Worm (Caenorhabditis elegans) whole organism, early embryonic: ENCODE measurements around the gene Y45G5AM.9.

ENCODE experiments used
- B0310.2 ChIP-seq: sonication (generic microtip); optimal IDR thresholded peaks from 2 replicates; lab custom pipeline; 2016; ENCODE audit warnings: mild to moderate bottlenecking, missing genetic modification characterization, missing compliant biosample characterization
- F13C5.2 ChIP-seq: sonication (generic microtip); optimal IDR thresholded peaks from 2 replicates; lab custom pipeline; 2017; ENCODE audit warnings: mild to moderate bottlenecking, missing genetic modification characterization, inconsistent platforms, missing compliant biosample characterization
- ama-1 ChIP-seq: fragments of 150-350 bp; optimal IDR thresholded peaks from 2 replicates; lab custom pipeline; 2014
- ceh-13 ChIP-seq: fragments of 200-800 bp; sonication (Bioruptor generic); optimal IDR thresholded peaks from 2 replicates; lab custom pipeline; 2018; ENCODE audit warnings: mild to moderate bottlenecking, missing genetic modification characterization, missing compliant biosample characterization
- ceh-36 ChIP-seq: sonication (generic microtip); optimal IDR thresholded peaks from 2 replicates; lab custom pipeline; 2016; ENCODE audit warnings: missing genetic modification characterization, inconsistent platforms, missing compliant biosample characterization
- flt-1 ChIP-seq: fragments of 200-800 bp; sonication (Bioruptor generic); IDR thresholded peaks from 2 replicates; pipeline ENCODE4 v1.3.6; 2022; ENCODE audit warnings: missing genetic modification characterization, missing compliant biosample characterization
- hmbx-1 ChIP-seq: sonication (generic microtip); optimal IDR thresholded peaks from 2 replicates; lab custom pipeline; 2016; ENCODE audit warnings: mild to moderate bottlenecking, missing genetic modification characterization, missing compliant biosample characterization
- hmg-4 ChIP-seq: fragments of 200-800 bp; sonication (Bioruptor generic); optimal IDR thresholded peaks from 2 replicates; lab custom pipeline; 2018; ENCODE audit warnings: mild to moderate bottlenecking, missing genetic modification characterization, missing compliant biosample characterization
- hnd-1 ChIP-seq: sonication (generic microtip); optimal IDR thresholded peaks from 2 replicates; lab custom pipeline; 2016; ENCODE audit warnings: missing genetic modification characterization, missing compliant biosample characterization
- pes-1 ChIP-seq: fragments of 200-800 bp; sonication (Bioruptor generic); IDR thresholded peaks from 2 replicates; pipeline ENCODE4 v1.3.6; 2022; ENCODE audit warnings: missing genetic modification reagents, missing genetic modification characterization, missing compliant biosample characterization
- sea-1 ChIP-seq: fragments of 200-800 bp; sonication (Bioruptor generic); conservative IDR thresholded peaks from 2 replicates; pipeline ENCODE4 v1.3.6; 2022; ENCODE audit warnings: missing genetic modification characterization, missing compliant biosample characterization
- tbx-11 ChIP-seq: fragments of 200-800 bp; sonication (Bioruptor generic); IDR thresholded peaks from 2 replicates; pipeline ENCODE4 v1.3.6; 2022; ENCODE audit warnings: missing genetic modification characterization, missing compliant biosample characterization
- tbx-37 ChIP-seq: fragments of 200-800 bp; sonication (Bioruptor generic); conservative IDR thresholded peaks from 2 replicates; pipeline ENCODE4 v1.3.6; 2022; ENCODE audit warnings: missing genetic modification reagents, missing genetic modification characterization, missing compliant biosample characterization

DNA sequence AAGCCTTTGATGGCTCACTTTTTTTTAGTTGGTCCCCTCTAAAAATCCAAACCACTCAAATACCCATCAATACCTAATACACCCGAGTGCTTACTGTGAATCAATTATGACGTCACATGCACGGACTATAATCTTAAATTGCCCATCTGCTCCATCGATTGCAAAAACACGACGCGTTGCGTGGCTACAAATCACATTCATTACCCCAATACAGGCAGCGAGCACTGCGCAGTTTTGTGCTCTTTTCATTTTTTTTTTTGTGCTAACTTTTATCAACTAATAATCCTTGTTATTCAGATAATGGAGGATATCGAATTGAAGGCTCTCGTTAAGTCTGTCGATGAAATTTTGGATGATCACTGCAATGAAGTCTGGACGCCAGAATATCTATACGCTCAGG is 34.4 kb downstream of the Y45G5AM.9 start, which contains the start of gene Y45G5AM.5:
- TF ChIP-seq sea-1 (GFP tag; lab: Robert Waterston, UW) (no peak), flt-1 (GFP tag; lab: Robert Waterston, UW) (no peak), hmbx-1 (tag; lab: Kevin White, UChicago) (no peak), ceh-36 (tag; lab: Kevin White, UChicago) (no peak), ama-1 (lab: Kevin White, UChicago) (no peak), B0310.2 (tag; lab: Kevin White, UChicago) (no peak), hmg-4 (GFP tag; lab: Kevin White, UChicago) (no peak), F13C5.2 (no peak), pes-1 (no peak), ceh-13 (GFP tag; lab: Kevin White, UChicago) (no peak), tbx-37 (GFP tag; lab: Robert Waterston, UW) (no peak), hnd-1 (tag; lab: Kevin White, UChicago) (no peak), tbx-11 (GFP tag; lab: Robert Waterston, UW) (no peak)
